Worm (Caenorhabditis elegans) whole organism, late embryonic: ENCODE results near the gene frg-1.

Experiments used
- C08G9.2 ChIP-seq: sonication (generic microtip); optimal IDR thresholded peaks from 2 replicates; lab custom pipeline; 2016; ENCODE audit warnings: mild to moderate bottlenecking, missing genetic modification characterization, moderate library complexity, missing compliant biosample characterization
- C38D4.7 ChIP-seq: fragments of 200-800 bp; sonication (Bioruptor generic); optimal IDR thresholded peaks from 2 replicates; lab custom pipeline; 2018; ENCODE audit warnings: mild to moderate bottlenecking, missing genetic modification characterization, moderate library complexity, missing compliant biosample characterization
- F13H6.1 ChIP-seq: sonication (generic microtip); optimal IDR thresholded peaks from 2 replicates; lab custom pipeline; 2016; ENCODE audit warnings: missing genetic modification characterization, missing compliant biosample characterization
- K02D7.2 ChIP-seq: sonication (generic microtip); optimal IDR thresholded peaks from 2 replicates; lab custom pipeline; 2017; ENCODE audit warnings: mild to moderate bottlenecking, missing genetic modification characterization, missing compliant biosample characterization
- K09A11.1 ChIP-seq: sonication (generic microtip); optimal IDR thresholded peaks from 2 replicates; lab custom pipeline; 2017; ENCODE audit warnings: antibody characterized with exemption, mild to moderate bottlenecking, missing genetic modification characterization, missing compliant biosample characterization; ENCODE audit not compliant: insufficient read depth
- T23F11.4 ChIP-seq: fragments of 200-800 bp; sonication (Bioruptor generic); optimal IDR thresholded peaks from 2 replicates; lab custom pipeline; 2018; ENCODE audit warnings: mild to moderate bottlenecking, missing genetic modification characterization, missing compliant biosample characterization
- ama-1 ChIP-seq: fragments of 150-350 bp; optimal IDR thresholded peaks from 2 replicates; lab custom pipeline; 2014
- ceh-2 ChIP-seq: sonication (generic microtip); optimal IDR thresholded peaks from 2 replicates; lab custom pipeline; 2016; ENCODE audit warnings: missing genotype, missing genetic modification characterization, missing compliant biosample characterization
- ceh-24 ChIP-seq: sonication (generic microtip); optimal IDR thresholded peaks from 2 replicates; lab custom pipeline; 2016; ENCODE audit warnings: mild to moderate bottlenecking, missing genetic modification characterization, missing compliant biosample characterization
- ceh-30 ChIP-seq: fragments of 150-350 bp; optimal IDR thresholded peaks from 2 replicates; lab custom pipeline; 2014; ENCODE audit warnings: missing biosample characterization, missing genetic modification characterization
- ceh-31 ChIP-seq: sonication (generic microtip); optimal IDR thresholded peaks from 2 replicates; lab custom pipeline; 2016; ENCODE audit warnings: missing genetic modification characterization, missing compliant biosample characterization
- ceh-48 ChIP-seq: sonication (generic microtip); optimal IDR thresholded peaks from 2 replicates; lab custom pipeline; 2016; ENCODE audit warnings: missing genetic modification characterization, inconsistent platforms, missing compliant biosample characterization
- ceh-6 ChIP-seq: fragments of 200-800 bp; sonication (Bioruptor generic); optimal IDR thresholded peaks from 2 replicates; lab custom pipeline; 2018; ENCODE audit warnings: mild to moderate bottlenecking, missing genetic modification characterization, missing compliant biosample characterization
- ceh-9 ChIP-seq: sonication (generic microtip); optimal IDR thresholded peaks from 2 replicates; lab custom pipeline; 2016; ENCODE audit warnings: mild to moderate bottlenecking, missing genetic modification characterization, inconsistent platforms, missing compliant biosample characterization
- che-1 ChIP-seq: sonication (generic microtip); optimal IDR thresholded peaks from 2 replicates; lab custom pipeline; 2016; ENCODE audit warnings: mild to moderate bottlenecking, missing genetic modification characterization, missing compliant biosample characterization
- elt-2 ChIP-seq: sonication (generic microtip); optimal IDR thresholded peaks from 2 replicates; lab custom pipeline; 2016; ENCODE audit warnings: missing genetic modification reagents, missing genetic modification characterization, missing compliant biosample characterization
- elt-4 ChIP-seq: sonication (generic microtip); optimal IDR thresholded peaks from 2 replicates; lab custom pipeline; 2016; ENCODE audit warnings: missing genetic modification characterization, missing compliant biosample characterization
- fax-1 ChIP-seq: sonication (generic microtip); optimal IDR thresholded peaks from 2 replicates; lab custom pipeline; 2016; ENCODE audit warnings: missing genotype, missing genetic modification characterization, missing compliant biosample characterization
- fkh-10 ChIP-seq: fragments of 150-350 bp; optimal IDR thresholded peaks from 2 replicates; lab custom pipeline; 2014; ENCODE audit warnings: missing biosample characterization, missing genetic modification reagents, missing genetic modification characterization
- gmeb-2 ChIP-seq: sonication (generic microtip); optimal IDR thresholded peaks from 2 replicates; lab custom pipeline; 2016; ENCODE audit warnings: missing genetic modification characterization, inconsistent platforms, missing compliant biosample characterization
- hlh-6 ChIP-seq: sonication (generic microtip); optimal IDR thresholded peaks from 2 replicates; lab custom pipeline; 2016; ENCODE audit warnings: missing genotype, missing genetic modification characterization, missing compliant biosample characterization
- lin-11 ChIP-seq: fragments of 200-800 bp; sonication (Bioruptor generic); optimal IDR thresholded peaks from 2 replicates; lab custom pipeline; 2018; ENCODE audit warnings: mild to moderate bottlenecking, missing genetic modification characterization, missing compliant biosample characterization
- madf-2 ChIP-seq: sonication (generic microtip); optimal IDR thresholded peaks from 2 replicates; lab custom pipeline; 2017; ENCODE audit warnings: missing genetic modification characterization, missing compliant biosample characterization
- mec-3 ChIP-seq: sonication (generic microtip); optimal IDR thresholded peaks from 2 replicates; lab custom pipeline; 2016; ENCODE audit warnings: borderline replicate concordance, missing genetic modification characterization, missing compliant biosample characterization
- odd-2 ChIP-seq: sonication (generic microtip); optimal IDR thresholded peaks from 2 replicates; lab custom pipeline; 2017; ENCODE audit warnings: antibody characterized with exemption, mild to moderate bottlenecking, missing genetic modification characterization, missing compliant biosample characterization
- pat-9 ChIP-seq: fragments of 200-800 bp; sonication (Bioruptor generic); optimal IDR thresholded peaks from 2 replicates; lab custom pipeline; 2018; ENCODE audit warnings: mild to moderate bottlenecking, missing genetic modification characterization, moderate library complexity, missing compliant biosample characterization
- pha-2 ChIP-seq: sonication (generic microtip); optimal IDR thresholded peaks from 2 replicates; lab custom pipeline; 2017; ENCODE audit warnings: mild to moderate bottlenecking, missing genetic modification characterization, missing compliant biosample characterization
- pqm-1 ChIP-seq: sonication (generic microtip); optimal IDR thresholded peaks from 2 replicates; lab custom pipeline; 2016; ENCODE audit warnings: missing genetic modification characterization, missing compliant biosample characterization
- pros-1 ChIP-seq: fragments of 150-350 bp; optimal IDR thresholded peaks from 2 replicates; lab custom pipeline; 2014; ENCODE audit warnings: missing biosample characterization, missing genetic modification reagents, missing genetic modification characterization
- ref-2 ChIP-seq: sonication (generic microtip); optimal IDR thresholded peaks from 2 replicates; lab custom pipeline; 2016; ENCODE audit warnings: missing genetic modification characterization, missing compliant biosample characterization
- rnt-1 ChIP-seq: sonication (generic microtip); optimal IDR thresholded peaks from 2 replicates; lab custom pipeline; 2016; ENCODE audit warnings: missing genetic modification characterization, missing compliant biosample characterization
- sdc-2 ChIP-seq: sonication (generic microtip); optimal IDR thresholded peaks from 2 replicates; lab custom pipeline; 2016; ENCODE audit warnings: missing genotype, missing genetic modification characterization, missing compliant biosample characterization
- syd-9 ChIP-seq: sonication (generic microtip); optimal IDR thresholded peaks from 2 replicates; lab custom pipeline; 2016; ENCODE audit warnings: mild to moderate bottlenecking, missing genetic modification characterization, moderate library complexity, missing compliant biosample characterization
- tbx-2 ChIP-seq: sonication (generic microtip); optimal IDR thresholded peaks from 2 replicates; lab custom pipeline; 2016; ENCODE audit warnings: missing genetic modification characterization, missing compliant biosample characterization
- tbx-7 ChIP-seq: sonication (generic microtip); optimal IDR thresholded peaks from 2 replicates; lab custom pipeline; 2016; ENCODE audit warnings: missing genotype, missing genetic modification characterization, missing compliant biosample characterization
- ttx-3 ChIP-seq: sonication (generic microtip); optimal IDR thresholded peaks from 2 replicates; lab custom pipeline; 2016; ENCODE audit warnings: missing genetic modification reagents, missing genetic modification characterization, missing compliant biosample characterization
- unc-3 ChIP-seq, 2 experiments: fragments of 200-800 bp in 1 of 2; sonication (Bioruptor generic) in 1 of 2; sonication (generic microtip) in 1 of 2; conservative IDR thresholded peaks in 1 of 2; optimal IDR thresholded peaks in 1 of 2; 2 replicates each; pipeline versions ENCODE4 v1.3.6 to Lab custom; 2016 to 2022; ENCODE audit warnings: missing compliant biosample characterization in 2 of 2, missing genetic modification characterization in 2 of 2, missing genetic modification reagents in 1 of 2
- unc-42 ChIP-seq: sonication (generic microtip); optimal IDR thresholded peaks from 2 replicates; lab custom pipeline; 2016; ENCODE audit warnings: missing genotype, missing genetic modification characterization, missing compliant biosample characterization
- unc-55 ChIP-seq: sonication (generic microtip); optimal IDR thresholded peaks from 2 replicates; lab custom pipeline; 2017; ENCODE audit warnings: missing biosample characterization, missing genetic modification reagents, missing genetic modification characterization
- unc-86 ChIP-seq: sonication (generic microtip); optimal IDR thresholded peaks from 2 replicates; lab custom pipeline; 2016; ENCODE audit warnings: missing genetic modification characterization, missing compliant biosample characterization
- ztf-16 ChIP-seq: sonication (generic microtip); optimal IDR thresholded peaks from 2 replicates; lab custom pipeline; 2017; ENCODE audit warnings: missing genetic modification characterization, missing compliant biosample characterization

frg-1 gene

DNA sequence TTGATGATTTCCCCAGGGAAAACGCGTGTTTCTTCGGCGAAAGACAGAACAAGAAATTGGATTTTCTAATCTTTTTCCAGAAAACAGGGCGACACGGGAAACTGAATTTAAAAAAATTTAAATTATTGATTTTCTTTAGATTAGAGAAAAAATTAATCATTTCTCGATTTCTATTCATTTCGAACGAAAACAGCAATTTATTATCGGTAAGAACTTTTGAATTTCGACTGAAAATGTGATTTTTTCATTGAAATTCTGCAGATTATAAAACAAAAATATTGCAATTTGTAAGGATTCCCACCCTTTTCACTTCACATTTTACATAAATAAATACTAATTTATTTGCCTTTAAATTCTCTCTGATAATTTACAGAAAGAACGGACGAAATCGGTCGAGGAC lies 6.6 kb upstream of the frg-1 start, which contains the start of gene bckd-1A:
Gene bckd-1A (minus strand): TSS at position 101 of the 400 bp plus-strand sequence.
- TF ChIP-seq ceh-24 (tag; lab: Kevin White, UChicago) (no peak), ref-2 (tag; lab: Kevin White, UChicago) (no peak), ztf-16 (tag; lab: Kevin White, UChicago) (no peak), pqm-1 (tag; lab: Kevin White, UChicago) (no peak), unc-42 (no peak), K02D7.2 (tag; lab: Kevin White, UChicago) (no peak), C38D4.7 (GFP tag; lab: Kevin White, UChicago) (no peak), F13H6.1 (tag; lab: Kevin White, UChicago) (no peak), pros-1 (tag; lab: Kevin White, UChicago) (no peak), ceh-9 (tag; lab: Kevin White, UChicago) (no peak), mec-3 (tag; lab: Kevin White, UChicago) (no peak)

DNA sequence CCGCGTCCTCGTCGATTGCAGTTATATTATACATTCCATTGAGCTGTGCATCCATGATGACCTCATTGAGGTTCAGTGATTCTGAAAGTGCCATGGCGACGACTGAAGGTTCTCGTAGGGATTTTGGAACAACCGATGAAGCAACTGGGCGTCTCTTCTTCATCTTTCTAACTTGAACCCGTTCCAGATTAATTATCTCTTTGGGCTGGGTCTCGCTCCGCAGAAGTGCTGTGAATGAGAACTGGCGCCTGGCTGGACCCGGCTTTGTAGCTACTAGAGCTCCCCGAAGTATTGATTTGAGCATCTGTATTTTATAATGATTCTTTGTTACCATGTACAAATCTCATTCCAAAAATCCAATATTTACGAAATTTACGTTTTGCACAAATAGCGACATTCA lies 1.4 kb upstream of the frg-1 start, which contains the start of gene ZK1010.2:
Gene ZK1010.2 (minus strand): TSS at position 304 of the 400 bp plus-strand sequence.
- TF ChIP-seq lin-11 (no peak), unc-55 (GFP tag; lab: Kevin White, UChicago) (no peak), fax-1 (tag; lab: Kevin White, UChicago) (no peak), hlh-6 (tag; lab: Kevin White, UChicago) (no peak), syd-9 (tag; lab: Kevin White, UChicago) (no peak), fkh-10 (GFP tag; lab: Kevin White, UChicago) (no peak), tbx-7 (no peak), pat-9 (tag; lab: Kevin White, UChicago) (no peak), pha-2 (tag; lab: Kevin White, UChicago) (no peak), K02D7.2 (tag; lab: Kevin White, UChicago) (no peak), elt-4 (tag; lab: Kevin White, UChicago) (no peak), K09A11.1 (tag; lab: Kevin White, UChicago) (no peak), elt-2 (tag; lab: Kevin White, UChicago) (no peak), ttx-3 (no peak), unc-86 (tag; lab: Kevin White, UChicago) (no peak), unc-3 (GFP tag; conservative IDR thresholded peaks at IDR 0.05; lab: Robert Waterston, UW) (no peak), unc-3 (tag; optimal IDR thresholded peaks at IDR 0.05; lab: Kevin White, UChicago) (no peak), odd-2 (tag; lab: Kevin White, UChicago) (no peak), tbx-2 (tag; lab: Kevin White, UChicago) (no peak), ama-1 (lab: Kevin White, UChicago) (no peak)

DNA sequence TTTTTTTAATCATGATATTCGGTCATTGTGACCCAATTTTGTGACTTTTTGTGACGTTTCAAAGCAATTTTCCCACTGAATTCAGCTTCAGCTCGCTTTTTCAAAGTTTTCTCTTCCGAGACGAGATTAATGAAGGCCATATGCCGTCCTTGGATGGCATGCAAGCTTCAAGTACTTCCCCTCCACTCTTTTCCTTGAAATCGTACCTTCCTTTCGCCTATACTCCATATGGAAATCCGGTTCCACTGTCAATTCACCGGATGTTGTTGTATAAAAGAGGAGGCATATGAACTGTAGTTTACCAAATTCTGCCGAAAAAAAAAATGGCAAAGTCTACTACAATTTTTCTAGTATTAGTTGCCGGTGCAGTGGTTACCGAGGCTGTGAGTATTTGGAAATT lies 1.8 kb downstream of the frg-1 start, which contains the start of gene ZK1010.4:
Gene ZK1010.4 (plus strand): TSS at position 301 of the 400 bp plus-strand sequence.
- TF ChIP-seq C08G9.2 (tag; lab: Kevin White, UChicago) (no peak), rnt-1 (tag; lab: Kevin White, UChicago) (no peak), ceh-48 (tag; lab: Kevin White, UChicago) (no peak), T23F11.4 (GFP tag; lab: Kevin White, UChicago) (no peak), ceh-2 (tag; lab: Kevin White, UChicago) (no peak), madf-2 (tag; lab: Kevin White, UChicago) (no peak), ceh-31 (tag; lab: Kevin White, UChicago) (no peak), hlh-6 (tag; lab: Kevin White, UChicago) (no peak), ceh-24 (tag; lab: Kevin White, UChicago) (no peak), unc-86 (tag; lab: Kevin White, UChicago) (no peak), ceh-6 (GFP tag; lab: Kevin White, UChicago) (no peak), tbx-2 (tag; lab: Kevin White, UChicago) (no peak), unc-3 (GFP tag; conservative IDR thresholded peaks at IDR 0.05; lab: Robert Waterston, UW) (no peak), unc-3 (tag; optimal IDR thresholded peaks at IDR 0.05; lab: Kevin White, UChicago) (no peak), pros-1 (tag; lab: Kevin White, UChicago) (no peak), che-1 (tag; lab: Kevin White, UChicago) (no peak), ceh-30 (tag; lab: Kevin White, UChicago) (no peak), gmeb-2 (tag; lab: Kevin White, UChicago) (no peak), ttx-3 (no peak), sdc-2 (tag; lab: Kevin White, UChicago) (no peak)
